Worm (Caenorhabditis elegans) whole organism, late embryonic: Measurements from ENCODE around the gene appg-2.
A peak's percentile ranks its signal among the peaks of the same experiment; 100 is the strongest.

Experiments used
- C38D4.7 ChIP-seq: fragments of 200-800 bp; sonication (Bioruptor generic); optimal IDR thresholded peaks from 2 replicates; lab custom pipeline; 2018; ENCODE audit warnings: mild to moderate bottlenecking, missing genetic modification characterization, moderate library complexity, missing compliant biosample characterization
- K09A11.1 ChIP-seq: sonication (generic microtip); optimal IDR thresholded peaks from 2 replicates; lab custom pipeline; 2017; ENCODE audit warnings: antibody characterized with exemption, mild to moderate bottlenecking, missing genetic modification characterization, missing compliant biosample characterization; ENCODE audit not compliant: insufficient read depth
- T23F11.4 ChIP-seq: fragments of 200-800 bp; sonication (Bioruptor generic); optimal IDR thresholded peaks from 2 replicates; lab custom pipeline; 2018; ENCODE audit warnings: mild to moderate bottlenecking, missing genetic modification characterization, missing compliant biosample characterization
- ets-4 ChIP-seq: sonication (generic microtip); optimal IDR thresholded peaks from 2 replicates; lab custom pipeline; 2016; ENCODE audit warnings: missing genetic modification characterization, missing compliant biosample characterization
- hlh-30 ChIP-seq: sonication (generic microtip); optimal IDR thresholded peaks from 2 replicates; lab custom pipeline; 2017; ENCODE audit warnings: antibody characterized with exemption, missing genetic modification characterization, missing compliant biosample characterization; ENCODE audit not compliant: insufficient read depth
- lin-11 ChIP-seq: fragments of 200-800 bp; sonication (Bioruptor generic); optimal IDR thresholded peaks from 2 replicates; lab custom pipeline; 2018; ENCODE audit warnings: mild to moderate bottlenecking, missing genetic modification characterization, missing compliant biosample characterization
- sox-4 ChIP-seq: sonication (generic microtip); optimal IDR thresholded peaks from 2 replicates; lab custom pipeline; 2017; ENCODE audit warnings: mild to moderate bottlenecking, missing genetic modification characterization, inconsistent platforms, missing compliant biosample characterization
- tbx-2 ChIP-seq: sonication (generic microtip); optimal IDR thresholded peaks from 2 replicates; lab custom pipeline; 2016; ENCODE audit warnings: missing genetic modification characterization, missing compliant biosample characterization
- zip-5 ChIP-seq: sonication (generic microtip); optimal IDR thresholded peaks from 2 replicates; lab custom pipeline; 2016; ENCODE audit warnings: missing genetic modification characterization, missing compliant biosample characterization

DNA sequence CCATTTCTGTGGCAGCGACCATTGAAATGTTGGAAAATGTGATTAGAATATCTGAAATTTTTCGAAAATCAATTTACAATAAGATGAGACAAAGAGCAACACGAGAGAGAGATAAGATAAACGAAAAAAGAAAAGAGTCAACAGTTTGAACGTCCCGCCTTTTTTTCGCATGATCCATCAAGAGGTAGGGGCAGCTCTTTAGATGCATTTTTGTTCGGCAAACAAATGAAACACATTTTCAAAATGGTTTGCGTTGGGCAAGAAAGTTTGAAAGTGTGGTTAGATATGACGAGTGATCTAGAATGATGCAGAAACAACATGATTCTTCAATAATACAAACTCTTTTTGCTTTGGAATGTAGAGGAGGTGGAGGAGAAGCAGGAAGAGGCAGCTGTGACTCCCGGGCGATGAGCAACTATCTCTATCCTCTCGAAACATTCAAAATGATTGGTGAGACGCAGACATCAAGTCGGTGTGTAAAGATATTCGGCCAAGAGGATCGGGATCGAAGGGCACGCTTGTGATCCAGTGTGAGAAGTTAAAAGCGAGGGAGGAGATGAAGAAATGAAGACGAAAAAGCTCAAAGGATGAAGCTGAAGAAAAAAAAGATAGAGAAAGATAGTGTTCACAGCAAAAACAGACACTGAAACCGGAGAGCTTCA is 43.7 kb downstream of the appg-2 start, which contains the start of gene F46C5.6:
- TF ChIP-seq C38D4.7 (GFP tag; lab: Kevin White, UChicago) (no peak), zip-5 (no peak), K09A11.1 (no peak), sox-4 (tag; lab: Kevin White, UChicago) (no peak), hlh-30 (tag; lab: Kevin White, UChicago) (no peak), tbx-2 (tag; lab: Kevin White, UChicago) (peak; percentile 27), ets-4 (tag; lab: Kevin White, UChicago) (no peak), lin-11 (tag; lab: Kevin White, UChicago) (no peak), T23F11.4 (no peak)
